Worm (Caenorhabditis elegans) whole organism, L1 larva: ENCODE results near the gene F22H10.3.

ENCODE experiments used
- C34B4.2 ChIP-seq: sonication (generic microtip); optimal IDR thresholded peaks from 2 replicates; lab custom pipeline; 2017; ENCODE audit warnings: mild to moderate bottlenecking, missing genetic modification characterization, missing compliant biosample characterization
- blmp-1 ChIP-seq: fragments of 150-350 bp; optimal IDR thresholded peaks from 2 replicates; lab custom pipeline; 2014; ENCODE audit warnings: missing biosample characterization, missing genetic modification characterization
- ceh-8 ChIP-seq: fragments of 200-800 bp; sonication (Bioruptor generic); optimal IDR thresholded peaks from 2 replicates; lab custom pipeline; 2018; ENCODE audit warnings: mild to moderate bottlenecking, missing genetic modification characterization, moderate library complexity, missing compliant biosample characterization
- ceh-88 ChIP-seq: fragments of 200-800 bp; sonication (Bioruptor generic); IDR thresholded peaks from 2 replicates; pipeline ENCODE4 v1.3.6; 2022; ENCODE audit warnings: missing genetic modification characterization, missing compliant biosample characterization
- dpl-1 ChIP-seq, 3 experiments: fragments of 150-350 bp in 2 of 3; sonication (generic microtip) in 1 of 3; optimal IDR thresholded peaks; 2 replicates each; lab custom pipeline; 2014 to 2017; ENCODE audit warnings: missing biosample characterization in 3 of 3, missing genetic modification characterization in 3 of 3, missing genetic modification reagents in 3 of 3
- dsc-1 ChIP-seq: sonication (generic microtip); optimal IDR thresholded peaks from 2 replicates; lab custom pipeline; 2016; ENCODE audit warnings: mild to moderate bottlenecking, missing genetic modification characterization, missing compliant biosample characterization
- efl-1 ChIP-seq, 4 experiments: fragments of 150-350 bp; optimal IDR thresholded peaks in 3 of 4; peaks in 1 of 4; 1 replicate in 1 of 4; 2 replicates in 3 of 4; lab custom pipeline; 2014; ENCODE audit warnings: missing biosample characterization in 2 of 4, missing genetic modification characterization in 2 of 4, missing genetic modification reagents in 2 of 4
- efl-3 ChIP-seq: fragments of 200-800 bp; sonication (Bioruptor generic); optimal IDR thresholded peaks from 2 replicates; lab custom pipeline; 2018; ENCODE audit warnings: mild to moderate bottlenecking, missing genetic modification characterization, missing compliant biosample characterization
- egl-27 ChIP-seq, 2 experiments: fragments of 150-350 bp in 1 of 2; sonication (generic microtip); optimal IDR thresholded peaks; 3 replicates each; lab custom pipeline; 2017 to 2018; ENCODE audit warnings: missing biosample characterization in 2 of 2, missing genetic modification characterization in 2 of 2, missing genetic modification reagents in 2 of 2
- elt-2 ChIP-seq: sonication (generic microtip); optimal IDR thresholded peaks from 2 replicates; lab custom pipeline; 2016; ENCODE audit warnings: missing genetic modification characterization, mild to moderate bottlenecking, inconsistent platforms, missing compliant biosample characterization, missing genetic modification reagents
- elt-3 ChIP-seq, 6 experiments: fragments of 150-350 bp in 1 of 6; sonication (generic microtip); optimal IDR thresholded peaks; 2 replicates each; lab custom pipeline; 2017 to 2018; ENCODE audit warnings: missing biosample characterization in 6 of 6, missing genetic modification characterization in 6 of 6, inconsistent platforms in 1 of 6
- ets-5 ChIP-seq: fragments of 200-800 bp; sonication (Bioruptor generic); IDR thresholded peaks from 2 replicates; pipeline ENCODE4 v1.3.6; 2022; ENCODE audit warnings: missing genetic modification characterization, missing compliant biosample characterization
- fos-1 ChIP-seq: fragments of 150-350 bp; optimal IDR thresholded peaks from 2 replicates; lab custom pipeline; 2014; ENCODE audit warnings: missing biosample characterization, missing genetic modification characterization
- hlh-17 ChIP-seq: fragments of 200-800 bp; sonication (Bioruptor generic); optimal IDR thresholded peaks from 2 replicates; lab custom pipeline; 2018; ENCODE audit warnings: missing genetic modification characterization, mild to moderate bottlenecking, missing compliant biosample characterization, moderate library complexity, borderline replicate concordance
- hlh-4 ChIP-seq: sonication (generic microtip); optimal IDR thresholded peaks from 2 replicates; lab custom pipeline; 2016; ENCODE audit warnings: mild to moderate bottlenecking, missing genetic modification characterization, missing compliant biosample characterization
- hpl-2 ChIP-seq: fragments of 150-350 bp; optimal IDR thresholded peaks from 2 replicates; lab custom pipeline; 2014; ENCODE audit warnings: missing biosample characterization, missing genetic modification reagents, missing genetic modification characterization
- irx-1 ChIP-seq: sonication (generic microtip); optimal IDR thresholded peaks from 2 replicates; lab custom pipeline; 2016; ENCODE audit warnings: missing genetic modification characterization, missing compliant biosample characterization
- isw-1 ChIP-seq: fragments of 200-800 bp; sonication (Bioruptor generic); IDR thresholded peaks from 2 replicates; pipeline ENCODE4 v1.3.6; 2022; ENCODE audit warnings: missing genetic modification characterization, missing compliant biosample characterization
- lin-13 ChIP-seq: fragments of 150-350 bp; optimal IDR thresholded peaks from 2 replicates; lab custom pipeline; 2014; ENCODE audit warnings: missing biosample characterization, missing genetic modification reagents, missing genetic modification characterization
- lin-14 ChIP-seq: fragments of 200-800 bp; sonication (Bioruptor generic); optimal IDR thresholded peaks from 2 replicates; lab custom pipeline; 2018; ENCODE audit warnings: mild to moderate bottlenecking, missing genetic modification characterization, moderate library complexity, missing compliant biosample characterization
- lin-15B ChIP-seq: fragments of 150-350 bp; sonication (generic microtip); optimal IDR thresholded peaks from 3 replicates; lab custom pipeline; 2014; ENCODE audit warnings: missing biosample characterization, missing genetic modification characterization
- lin-35 ChIP-seq, 2 experiments: fragments of 150-350 bp; optimal IDR thresholded peaks; 2 replicates each; lab custom pipeline; 2014; ENCODE audit warnings: missing biosample characterization in 2 of 2, missing genetic modification characterization in 2 of 2, missing genetic modification reagents in 2 of 2
- lin-39 ChIP-seq: fragments of 150-350 bp; optimal IDR thresholded peaks from 2 replicates; lab custom pipeline; 2014; ENCODE audit warnings: missing biosample characterization, missing genetic modification reagents, missing genetic modification characterization
- mab-9 ChIP-seq: fragments of 200-800 bp; sonication (Bioruptor generic); IDR thresholded peaks from 2 replicates; pipeline ENCODE4 v1.3.6; 2022; ENCODE audit warnings: missing genetic modification reagents, missing genetic modification characterization, missing compliant biosample characterization
- mep-1 ChIP-seq: fragments of 150-350 bp; optimal IDR thresholded peaks from 2 replicates; lab custom pipeline; 2014; ENCODE audit warnings: missing biosample characterization, missing genetic modification characterization
- nhr-237 ChIP-seq: fragments of 150-350 bp; optimal IDR thresholded peaks from 2 replicates; lab custom pipeline; 2014; ENCODE audit warnings: missing biosample characterization, missing genetic modification characterization
- nhr-28 ChIP-seq: fragments of 150-350 bp; optimal IDR thresholded peaks from 2 replicates; lab custom pipeline; 2014; ENCODE audit warnings: missing biosample characterization, missing genetic modification characterization
- nhr-77 ChIP-seq: fragments of 150-350 bp; optimal IDR thresholded peaks from 2 replicates; lab custom pipeline; 2014; ENCODE audit warnings: missing biosample characterization, missing genetic modification characterization
- nhr-84 ChIP-seq: sonication (generic microtip); optimal IDR thresholded peaks from 2 replicates; lab custom pipeline; 2017; ENCODE audit warnings: missing biosample characterization, missing genetic modification characterization
- nhr-85 ChIP-seq: sonication (generic microtip); peaks from one replicate; lab custom pipeline; 2016; ENCODE audit warnings: missing genetic modification characterization, inconsistent platforms, missing compliant biosample characterization
- nhr-90 ChIP-seq: sonication (generic microtip); optimal IDR thresholded peaks from 2 replicates; lab custom pipeline; 2016; ENCODE audit warnings: mild to moderate bottlenecking, missing genetic modification characterization, missing compliant biosample characterization; ENCODE audit not compliant: poor library complexity
- snpc-4 ChIP-seq: fragments of 150-350 bp; optimal IDR thresholded peaks from 2 replicates; lab custom pipeline; 2014; ENCODE audit warnings: missing biosample characterization, missing genetic modification characterization
- sptf-1 ChIP-seq: fragments of 150-350 bp; optimal IDR thresholded peaks from 2 replicates; lab custom pipeline; 2014; ENCODE audit warnings: missing biosample characterization, missing genetic modification characterization
- sup-37 ChIP-seq: fragments of 200-800 bp; sonication (Bioruptor generic); optimal IDR thresholded peaks from 2 replicates; lab custom pipeline; 2018; ENCODE audit warnings: mild to moderate bottlenecking, missing genetic modification characterization, missing compliant biosample characterization
- tbx-2 ChIP-seq: sonication (generic microtip); optimal IDR thresholded peaks from 2 replicates; lab custom pipeline; 2016; ENCODE audit warnings: missing genetic modification characterization, missing compliant biosample characterization
- tlp-1 ChIP-seq: fragments of 150-350 bp; optimal IDR thresholded peaks from 2 replicates; lab custom pipeline; 2014; ENCODE audit warnings: missing biosample characterization, missing genetic modification characterization
- unc-130 ChIP-seq: fragments of 150-350 bp; optimal IDR thresholded peaks from 2 replicates; lab custom pipeline; 2017; ENCODE audit warnings: missing biosample characterization, missing genetic modification characterization, inconsistent platforms
- unc-30 ChIP-seq: sonication (generic microtip); optimal IDR thresholded peaks from 2 replicates; lab custom pipeline; 2017; ENCODE audit warnings: missing biosample characterization, missing genetic modification characterization
- unc-86 ChIP-seq: sonication (generic microtip); optimal IDR thresholded peaks from 2 replicates; lab custom pipeline; 2016; ENCODE audit warnings: missing genetic modification characterization, missing compliant biosample characterization
- unc-98 ChIP-seq: fragments of 200-800 bp; sonication (Bioruptor generic); IDR thresholded peaks from 2 replicates; pipeline ENCODE4 v1.3.6; 2022; ENCODE audit warnings: missing genetic modification characterization, missing compliant biosample characterization

The F22H10.3 gene

DNA sequence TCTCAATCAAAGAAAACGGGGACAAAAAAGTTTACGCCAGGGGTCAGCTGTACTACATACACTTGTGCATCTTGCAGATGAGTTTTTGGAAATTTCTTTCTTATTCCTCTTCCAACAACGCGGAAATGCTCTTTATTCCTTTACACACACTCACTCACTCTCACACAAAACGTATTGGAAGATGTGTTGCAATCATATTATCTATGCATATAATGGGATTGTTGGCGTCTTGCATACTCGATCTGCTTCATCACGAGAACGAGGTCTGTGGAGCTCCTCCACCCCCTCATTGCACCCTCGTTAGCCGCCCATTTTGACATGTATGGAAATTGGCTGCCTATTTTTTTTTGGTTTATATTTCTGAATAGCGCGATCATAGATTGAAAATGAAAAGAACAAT is 28.7 kb downstream of the F22H10.3 start:
- no peak for TF ChIP-seq lin-13
- peak; percentile 49 for TF ChIP-seq dsc-1 (tag; lab: Kevin White, UChicago)
- no peak for TF ChIP-seq snpc-4 (tag; lab: Kevin White, UChicago)
- peak; percentile 64 for TF ChIP-seq lin-14 (GFP tag; lab: Kevin White, UChicago)

DNA sequence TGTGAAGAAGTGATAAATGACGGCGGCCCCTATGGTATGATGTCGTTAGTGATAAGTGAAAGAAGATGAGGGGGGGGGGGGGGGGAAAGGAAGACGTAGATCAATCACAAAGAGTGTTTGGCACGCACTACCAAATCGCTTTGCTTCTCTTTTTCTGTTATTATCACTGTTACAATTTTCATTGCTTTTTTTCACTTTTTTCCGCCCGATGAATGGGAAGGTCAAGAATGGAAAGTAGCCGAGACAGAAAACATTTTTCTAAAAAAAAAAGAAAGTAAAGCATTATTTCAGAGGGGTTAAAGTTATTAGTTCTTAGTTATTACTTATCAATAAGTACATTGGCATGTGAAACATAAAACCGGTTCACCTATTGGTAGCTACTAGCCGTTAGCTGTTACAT is 30.3 kb downstream of the F22H10.3 start:
- TF ChIP-seq nhr-84 (tag; lab: Kevin White, UChicago) (no peak), elt-3 (tag; optimal IDR thresholded peaks at IDR 0.05; lab: Kevin White, UChicago) (peak in 1 of 6 experiments; percentile 19), blmp-1 (tag; lab: Kevin White, UChicago) (peak; percentile 95), tlp-1 (tag; lab: Kevin White, UChicago) (no peak), lin-14 (GFP tag; lab: Kevin White, UChicago) (peak; percentile 20), nhr-85 (tag; lab: Kevin White, UChicago) (peak; percentile 53)

DNA sequence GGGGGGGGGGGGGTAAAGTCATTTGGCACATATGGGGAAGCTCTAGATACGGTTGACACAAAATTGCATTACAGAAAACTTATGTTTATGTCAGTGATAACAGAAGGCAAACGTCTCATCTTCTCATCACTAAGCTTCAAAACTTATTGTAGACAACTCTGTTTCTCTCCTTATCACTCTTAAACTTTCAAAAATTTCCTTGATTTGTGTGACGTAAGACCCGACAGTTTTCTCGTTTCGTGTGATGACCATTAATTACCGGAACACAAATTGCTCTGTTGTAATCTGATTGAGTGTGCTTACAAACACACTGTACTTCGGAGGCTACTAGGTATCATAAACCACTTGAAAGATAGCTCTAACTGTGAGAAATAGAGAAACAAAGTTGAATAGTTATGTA is 32.6 kb downstream of the F22H10.3 start:
- TF ChIP-seq dpl-1 (GFP tag; optimal IDR thresholded peaks at IDR 0.05; lab: Kevin White, UChicago) (no peak), tbx-2 (tag; lab: Kevin White, UChicago) (no peak), nhr-90 (tag; lab: Kevin White, UChicago) (no peak), unc-130 (tag; lab: Kevin White, UChicago) (no peak), elt-2 (peak; percentile 73), nhr-237 (no peak), efl-1 (optimal IDR thresholded peaks at IDR 0.05; lab: Kevin White, UChicago) (no peak), efl-1 (GFP tag; optimal IDR thresholded peaks at IDR 0.05 in 1 of 2; lab: Kevin White, UChicago) (no peak)

DNA sequence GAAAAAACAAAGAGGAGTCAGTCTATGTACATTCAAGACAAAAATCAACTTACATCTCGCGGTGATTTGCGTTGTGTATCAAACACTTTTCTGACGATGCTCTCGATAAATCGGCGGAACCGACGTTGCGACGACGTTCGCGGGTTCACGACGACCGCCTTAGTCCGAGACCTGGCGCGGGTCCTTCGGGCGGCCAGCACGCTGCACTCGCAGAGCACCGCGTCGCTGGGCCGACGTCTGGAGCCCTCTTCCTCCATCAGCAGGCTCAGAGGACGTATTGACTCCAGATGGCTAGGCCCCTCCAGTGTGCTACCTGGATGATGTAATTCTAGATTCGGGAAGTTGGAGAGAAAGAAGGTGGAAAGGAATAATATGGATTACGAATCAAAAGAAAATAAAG is 34.3 kb downstream of the F22H10.3 start:
- TF ChIP-seq efl-3 (GFP tag; lab: Kevin White, UChicago): no peak
- peak; percentile 49 for TF ChIP-seq ceh-8
- no peak for TF ChIP-seq efl-1 (optimal IDR thresholded peaks at IDR 0.05; lab: Kevin White, UChicago)
- TF ChIP-seq efl-1 (GFP tag; optimal IDR thresholded peaks at IDR 0.05 in 1 of 2; lab: Kevin White, UChicago): peak in 1 of 2 experiments; percentile 33
- TF ChIP-seq unc-86 (tag; lab: Kevin White, UChicago): no peak
- TF ChIP-seq blmp-1 (tag; lab: Kevin White, UChicago): no peak

DNA sequence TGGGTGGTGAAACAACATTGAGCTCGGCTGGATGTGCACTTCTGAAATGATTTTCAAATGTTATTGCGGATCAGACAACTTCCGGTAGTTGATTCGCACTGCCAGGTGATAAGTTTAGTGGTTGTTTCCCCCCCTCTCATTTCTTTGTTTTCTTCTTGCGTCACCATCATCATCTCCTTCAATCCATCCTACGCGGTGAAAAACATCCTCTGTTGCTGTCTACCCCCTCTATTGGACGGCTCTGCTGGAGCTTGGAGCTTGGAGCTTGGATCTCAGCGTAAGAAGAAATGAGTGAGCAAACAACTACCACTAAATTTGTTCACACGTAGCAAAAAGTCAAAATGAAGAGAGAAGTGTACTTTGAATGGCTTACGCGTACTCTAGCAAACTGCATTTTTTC is 35.8 kb downstream of the F22H10.3 start:
- peak; percentile 19 for TF ChIP-seq lin-14 (GFP tag; lab: Kevin White, UChicago)
- no peak for TF ChIP-seq efl-1 (optimal IDR thresholded peaks at IDR 0.05; lab: Kevin White, UChicago)
- peak in 1 of 2 experiments; percentile 78 for TF ChIP-seq efl-1 (GFP tag; optimal IDR thresholded peaks at IDR 0.05 in 1 of 2; lab: Kevin White, UChicago)
- no peak for TF ChIP-seq hpl-2
- TF ChIP-seq, all 84 proteins: peak for 2

DNA sequence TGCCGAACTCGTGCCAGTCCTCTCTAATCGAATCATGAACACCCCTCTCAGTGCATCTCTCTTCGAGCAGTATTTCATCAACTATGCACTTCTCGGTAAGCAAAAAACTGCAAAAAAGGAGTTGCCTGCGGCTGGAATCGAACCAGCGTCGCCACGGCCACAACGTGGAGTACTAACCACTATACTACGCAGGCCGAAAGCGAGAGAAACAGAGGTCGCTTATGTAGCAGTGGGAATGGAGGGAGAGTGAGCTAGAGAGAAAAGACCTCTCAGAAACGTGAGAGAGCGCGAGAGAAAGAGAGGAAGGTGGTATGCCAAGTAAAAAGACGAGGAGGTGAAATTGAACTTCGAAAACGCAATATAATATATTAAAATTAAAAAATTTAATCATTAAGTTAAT is 42.8 kb downstream of the F22H10.3 start:
- TF ChIP-seq unc-130 (tag; lab: Kevin White, UChicago) (peak; percentile 46), fos-1 (tag; lab: Kevin White, UChicago) (peak; percentile 82), mab-9 (GFP tag; lab: Robert Waterston, UW) (no peak), unc-98 (GFP tag; lab: Robert Waterston, UW) (no peak), hlh-4 (tag; lab: Kevin White, UChicago) (no peak), ets-5 (GFP tag; lab: Robert Waterston, UW) (no peak), nhr-84 (tag; lab: Kevin White, UChicago) (no peak), sptf-1 (tag; lab: Kevin White, UChicago) (no peak), nhr-237 (no peak), sup-37 (GFP tag; lab: Kevin White, UChicago) (no peak), egl-27 (tag; optimal IDR thresholded peaks at IDR 0.05; lab: Kevin White, UChicago) (no peak), tlp-1 (tag; lab: Kevin White, UChicago) (no peak), irx-1 (tag; lab: Kevin White, UChicago) (peak; percentile 62), elt-3 (tag; optimal IDR thresholded peaks at IDR 0.05; lab: Kevin White, UChicago) (peak in 2 of 6 experiments; percentile 13 to 85), unc-30 (no peak), ceh-88 (GFP tag; lab: Robert Waterston, UW) (peak; percentile 68), lin-15B (no peak), isw-1 (GFP tag; lab: Robert Waterston, UW) (peak; percentile 40), mep-1 (tag; lab: Kevin White, UChicago) (peak; percentile 90), C34B4.2 (tag; lab: Kevin White, UChicago) (no peak), hlh-17 (no peak), lin-39 (no peak), efl-1 (optimal IDR thresholded peaks at IDR 0.05; lab: Kevin White, UChicago) (peak; percentile 40), efl-1 (GFP tag; optimal IDR thresholded peaks at IDR 0.05 in 1 of 2; lab: Kevin White, UChicago) (no peak), lin-35 (GFP tag; optimal IDR thresholded peaks at IDR 0.05; lab: Kevin White, UChicago) (peak; percentile 26 to 83), nhr-77 (peak; percentile 84), ceh-8 (peak; percentile 78), nhr-28 (no peak)
